Worm (Caenorhabditis elegans): ENCODE data around the gene ZC373.5.
A peak's percentile ranks its signal among the peaks of the same experiment; 100 is the strongest.

The ZC373.5 gene

ce11 chrX:10058332-10058731, 15.9 kb downstream of the ZC373.5 start, which contains the start of gene ZC373.2:
Gene ZC373.2, minus strand, starts transcription at chrX:10058432.
- TF ChIP-seq ceh-34 (tag; optimal IDR thresholded peaks at IDR 0.05): no peak
- TF ChIP-seq nfya-1 (tag; optimal IDR thresholded peaks at IDR 0.05): no peak
- no peak for TF ChIP-seq che-1 (tag; optimal IDR thresholded peaks at IDR 0.05)
- TF ChIP-seq ceh-48 (tag; optimal IDR thresholded peaks at IDR 0.05): no peak
- TF ChIP-seq sox-2 (GFP tag; IDR thresholded peaks at IDR 0.05): no peak
- no peak for TF ChIP-seq hlh-13 (GFP tag; optimal IDR thresholded peaks at IDR 0.05)
- TF ChIP-seq gmeb-2 (tag; optimal IDR thresholded peaks at IDR 0.05): no peak
- TF ChIP-seq pros-1 (tag; optimal IDR thresholded peaks at IDR 0.05): no peak
- no peak for TF ChIP-seq hlh-15 (tag; optimal IDR thresholded peaks at IDR 0.05)
- TF ChIP-seq ttx-3 (tag; optimal IDR thresholded peaks at IDR 0.05): no peak
- TF ChIP-seq ets-4 (tag; optimal IDR thresholded peaks at IDR 0.05): no peak
- TF ChIP-seq sdc-2 (tag; optimal IDR thresholded peaks at IDR 0.05): no peak
- no peak for TF ChIP-seq unc-55 (GFP tag; optimal IDR thresholded peaks at IDR 0.05)
- TF ChIP-seq tbx-2 (tag; optimal IDR thresholded peaks at IDR 0.05): no peak
- no peak for TF ChIP-seq pha-2 (tag; optimal IDR thresholded peaks at IDR 0.05)
- TF ChIP-seq K09A11.1 (tag; optimal IDR thresholded peaks at IDR 0.05; ENCODE audit: insufficient read depth): no peak

ce11 chrX:10054410-10054800, 19.8 kb downstream of the ZC373.5 start:
- TF ChIP-seq nhr-232 (tag; optimal IDR thresholded peaks at IDR 0.05): no peak

ce11 chrX:10053742-10054409, 20.3 kb downstream of the ZC373.5 start, which contains the start of gene cbs-1:
Gene cbs-1, plus strand, starts transcription at chrX:10054275.
- TF ChIP-seq unc-3 (GFP tag; conservative IDR thresholded peaks at IDR 0.05): no peak
- TF ChIP-seq unc-3 (tag; optimal IDR thresholded peaks at IDR 0.05): no peak
- no peak for TF ChIP-seq nhr-11 (tag; optimal IDR thresholded peaks at IDR 0.05)
- TF ChIP-seq sox-4 (tag; optimal IDR thresholded peaks at IDR 0.05): no peak
- no peak for TF ChIP-seq unc-42 (tag; optimal IDR thresholded peaks at IDR 0.05)
- TF ChIP-seq ceh-6 (GFP tag; optimal IDR thresholded peaks at IDR 0.05): no peak
- no peak for TF ChIP-seq ceh-9 (tag; optimal IDR thresholded peaks at IDR 0.05)
- peak; percentile 57 for TF ChIP-seq elt-2 (tag; optimal IDR thresholded peaks at IDR 0.05)

- no peak for TF ChIP-seq ama-1 (optimal IDR thresholded peaks at IDR 0.05)
- peak; percentile 13 for TF ChIP-seq elt-2 (tag; optimal IDR thresholded peaks at IDR 0.05)
Measured at ce11 chrX:10051625-10052024, 22.6 kb downstream of the ZC373.5 start.

ce11 chrX:10049160-10049559, 25.0 kb downstream of the ZC373.5 start, which contains the start of gene gnrr-3:
Gene gnrr-3, plus strand, starts transcription at chrX:10049460.
- TF ChIP-seq K09A11.1 (tag; optimal IDR thresholded peaks at IDR 0.05; ENCODE audit: insufficient read depth) (no peak), sox-4 (tag; optimal IDR thresholded peaks at IDR 0.05) (no peak), C08G9.2 (tag; optimal IDR thresholded peaks at IDR 0.05) (no peak), rnt-1 (tag; optimal IDR thresholded peaks at IDR 0.05) (no peak), madf-2 (tag; optimal IDR thresholded peaks at IDR 0.05) (no peak), tbx-7 (tag; optimal IDR thresholded peaks at IDR 0.05) (no peak), hlh-15 (tag; optimal IDR thresholded peaks at IDR 0.05) (no peak), nfya-1 (tag; optimal IDR thresholded peaks at IDR 0.05) (no peak), ceh-14 (tag; optimal IDR thresholded peaks at IDR 0.05) (no peak), lim-6 (tag; optimal IDR thresholded peaks at IDR 0.05) (no peak), F13H6.1 (tag; optimal IDR thresholded peaks at IDR 0.05) (no peak), pag-3 (tag; optimal IDR thresholded peaks at IDR 0.05; ENCODE audit: borderline replicate concordance) (no peak), ceh-34 (tag; optimal IDR thresholded peaks at IDR 0.05) (no peak), ceh-6 (GFP tag; optimal IDR thresholded peaks at IDR 0.05) (no peak), ceh-2 (tag; optimal IDR thresholded peaks at IDR 0.05) (no peak), Y22D7AL.16 (tag; optimal IDR thresholded peaks at IDR 0.05) (no peak), unc-55 (GFP tag; optimal IDR thresholded peaks at IDR 0.05) (no peak), pha-2 (tag; optimal IDR thresholded peaks at IDR 0.05) (no peak), dve-1 (tag; optimal IDR thresholded peaks at IDR 0.05) (no peak)

Measured in whole organism, late embryonic.